Worm (Caenorhabditis elegans) whole organism, L1 larva: ENCODE data around the gene ttbk-3.
A peak's percentile ranks its signal among the peaks of the same experiment; 100 is the strongest.

Source experiments
- C04F5.9 ChIP-seq: sonication (generic microtip); optimal IDR thresholded peaks from 2 replicates; lab custom pipeline; 2016; ENCODE audit warnings: missing genetic modification characterization, missing compliant biosample characterization
- C16A3.4 ChIP-seq: fragments of 150-350 bp; optimal IDR thresholded peaks from 2 replicates; lab custom pipeline; 2014; ENCODE audit warnings: missing biosample characterization, missing genetic modification characterization
- F16B12.6 ChIP-seq: fragments of 150-350 bp; optimal IDR thresholded peaks from 2 replicates; lab custom pipeline; 2014; ENCODE audit warnings: missing biosample characterization, missing genetic modification characterization
- Y116A8C.19 ChIP-seq: sonication (generic microtip); optimal IDR thresholded peaks from 2 replicates; lab custom pipeline; 2016; ENCODE audit warnings: missing compliant biosample characterization, missing genetic modification characterization, borderline replicate concordance
- alr-1 ChIP-seq: fragments of 200-800 bp; sonication (Bioruptor generic); optimal IDR thresholded peaks from 2 replicates; lab custom pipeline; 2018; ENCODE audit warnings: borderline replicate concordance, mild to moderate bottlenecking, missing genetic modification characterization, missing compliant biosample characterization
- aly-2 ChIP-seq: fragments of 150-350 bp; optimal IDR thresholded peaks from 2 replicates; lab custom pipeline; 2014; ENCODE audit warnings: missing biosample characterization, missing genetic modification characterization
- ama-1 ChIP-seq: fragments of 150-350 bp; optimal IDR thresholded peaks from 2 replicates; lab custom pipeline; 2014
- blmp-1 ChIP-seq: fragments of 150-350 bp; optimal IDR thresholded peaks from 2 replicates; lab custom pipeline; 2014; ENCODE audit warnings: missing biosample characterization, missing genetic modification characterization
- ceh-63 ChIP-seq: fragments of 200-800 bp; sonication (Bioruptor generic); optimal IDR thresholded peaks from 2 replicates; lab custom pipeline; 2018; ENCODE audit warnings: mild to moderate bottlenecking, missing genetic modification characterization, missing compliant biosample characterization
- ceh-8 ChIP-seq: fragments of 200-800 bp; sonication (Bioruptor generic); optimal IDR thresholded peaks from 2 replicates; lab custom pipeline; 2018; ENCODE audit warnings: mild to moderate bottlenecking, missing genetic modification characterization, moderate library complexity, missing compliant biosample characterization
- ceh-82 ChIP-seq, 3 experiments: fragments of 150-350 bp in 1 of 3; sonication (generic microtip) in 2 of 3; optimal IDR thresholded peaks; 2 replicates each; lab custom pipeline; 2014 to 2017; ENCODE audit warnings: missing biosample characterization in 3 of 3, missing genetic modification characterization in 3 of 3
- ces-1 ChIP-seq: fragments of 150-350 bp; optimal IDR thresholded peaks from 2 replicates; lab custom pipeline; 2014; ENCODE audit warnings: missing biosample characterization, missing genetic modification reagents, missing genetic modification characterization
- dsc-1 ChIP-seq: sonication (generic microtip); optimal IDR thresholded peaks from 2 replicates; lab custom pipeline; 2016; ENCODE audit warnings: mild to moderate bottlenecking, missing genetic modification characterization, missing compliant biosample characterization
- efl-1 ChIP-seq, 4 experiments: fragments of 150-350 bp; optimal IDR thresholded peaks in 3 of 4; peaks in 1 of 4; 1 replicate in 1 of 4; 2 replicates in 3 of 4; lab custom pipeline; 2014; ENCODE audit warnings: missing biosample characterization in 2 of 4, missing genetic modification characterization in 2 of 4, missing genetic modification reagents in 2 of 4
- efl-3 ChIP-seq: fragments of 200-800 bp; sonication (Bioruptor generic); optimal IDR thresholded peaks from 2 replicates; lab custom pipeline; 2018; ENCODE audit warnings: mild to moderate bottlenecking, missing genetic modification characterization, missing compliant biosample characterization
- egl-13 ChIP-seq: sonication (generic microtip); optimal IDR thresholded peaks from 2 replicates; lab custom pipeline; 2016; ENCODE audit warnings: missing genotype, missing genetic modification reagents, missing genetic modification characterization, missing compliant biosample characterization
- egl-27 ChIP-seq, 2 experiments: fragments of 150-350 bp in 1 of 2; sonication (generic microtip); optimal IDR thresholded peaks; 3 replicates each; lab custom pipeline; 2017 to 2018; ENCODE audit warnings: missing biosample characterization in 2 of 2, missing genetic modification characterization in 2 of 2, missing genetic modification reagents in 2 of 2
- fkh-4 ChIP-seq: sonication (generic microtip); optimal IDR thresholded peaks from 2 replicates; lab custom pipeline; 2016; ENCODE audit warnings: missing compliant biosample characterization, missing genetic modification characterization, borderline replicate concordance
- fkh-8 ChIP-seq: sonication (generic microtip); optimal IDR thresholded peaks from 2 replicates; lab custom pipeline; 2016; ENCODE audit warnings: mild to moderate bottlenecking, missing genetic modification characterization, missing compliant biosample characterization
- grh-1 ChIP-seq: fragments of 200-800 bp; sonication (Bioruptor generic); IDR thresholded peaks from 2 replicates; pipeline ENCODE4 v1.3.6; 2022; ENCODE audit warnings: missing genetic modification reagents, missing genetic modification characterization, missing compliant biosample characterization
- hlh-17 ChIP-seq: fragments of 200-800 bp; sonication (Bioruptor generic); optimal IDR thresholded peaks from 2 replicates; lab custom pipeline; 2018; ENCODE audit warnings: missing genetic modification characterization, mild to moderate bottlenecking, missing compliant biosample characterization, moderate library complexity, borderline replicate concordance
- hlh-4 ChIP-seq: sonication (generic microtip); optimal IDR thresholded peaks from 2 replicates; lab custom pipeline; 2016; ENCODE audit warnings: mild to moderate bottlenecking, missing genetic modification characterization, missing compliant biosample characterization
- hpl-2 ChIP-seq: fragments of 150-350 bp; optimal IDR thresholded peaks from 2 replicates; lab custom pipeline; 2014; ENCODE audit warnings: missing biosample characterization, missing genetic modification reagents, missing genetic modification characterization
- irx-1 ChIP-seq: sonication (generic microtip); optimal IDR thresholded peaks from 2 replicates; lab custom pipeline; 2016; ENCODE audit warnings: missing genetic modification characterization, missing compliant biosample characterization
- lin-14 ChIP-seq: fragments of 200-800 bp; sonication (Bioruptor generic); optimal IDR thresholded peaks from 2 replicates; lab custom pipeline; 2018; ENCODE audit warnings: mild to moderate bottlenecking, missing genetic modification characterization, moderate library complexity, missing compliant biosample characterization
- lin-35 ChIP-seq, 2 experiments: fragments of 150-350 bp; optimal IDR thresholded peaks; 2 replicates each; lab custom pipeline; 2014; ENCODE audit warnings: missing biosample characterization in 2 of 2, missing genetic modification characterization in 2 of 2, missing genetic modification reagents in 2 of 2
- lin-39 ChIP-seq: fragments of 150-350 bp; optimal IDR thresholded peaks from 2 replicates; lab custom pipeline; 2014; ENCODE audit warnings: missing biosample characterization, missing genetic modification reagents, missing genetic modification characterization
- lsy-2 ChIP-seq, 2 experiments: fragments of 150-350 bp; optimal IDR thresholded peaks; 2 replicates each; lab custom pipeline; 2014; ENCODE audit warnings: missing biosample characterization in 2 of 2, missing genetic modification characterization in 2 of 2
- mab-9 ChIP-seq: fragments of 200-800 bp; sonication (Bioruptor generic); IDR thresholded peaks from 2 replicates; pipeline ENCODE4 v1.3.6; 2022; ENCODE audit warnings: missing genetic modification reagents, missing genetic modification characterization, missing compliant biosample characterization
- mdl-1 ChIP-seq, 2 experiments: fragments of 150-350 bp; optimal IDR thresholded peaks; 2 replicates each; lab custom pipeline; 2014 to 2017; ENCODE audit warnings: missing biosample characterization in 2 of 2, missing genetic modification characterization in 2 of 2, inconsistent platforms in 1 of 2
- nhr-11 ChIP-seq: fragments of 150-350 bp; optimal IDR thresholded peaks from 2 replicates; lab custom pipeline; 2014; ENCODE audit warnings: missing biosample characterization, missing genetic modification characterization
- nhr-237 ChIP-seq: fragments of 150-350 bp; optimal IDR thresholded peaks from 2 replicates; lab custom pipeline; 2014; ENCODE audit warnings: missing biosample characterization, missing genetic modification characterization
- nhr-47 ChIP-seq: sonication (generic microtip); optimal IDR thresholded peaks from 2 replicates; lab custom pipeline; 2016; ENCODE audit warnings: mild to moderate bottlenecking, missing genetic modification characterization, moderate library complexity, missing compliant biosample characterization
- nhr-71 ChIP-seq: sonication (generic microtip); optimal IDR thresholded peaks from 2 replicates; lab custom pipeline; 2016; ENCODE audit warnings: mild to moderate bottlenecking, missing genetic modification characterization, moderate library complexity, missing compliant biosample characterization
- nhr-84 ChIP-seq: sonication (generic microtip); optimal IDR thresholded peaks from 2 replicates; lab custom pipeline; 2017; ENCODE audit warnings: missing biosample characterization, missing genetic modification characterization
- nhr-85 ChIP-seq: sonication (generic microtip); peaks from one replicate; lab custom pipeline; 2016; ENCODE audit warnings: missing genetic modification characterization, inconsistent platforms, missing compliant biosample characterization
- nhr-90 ChIP-seq: sonication (generic microtip); optimal IDR thresholded peaks from 2 replicates; lab custom pipeline; 2016; ENCODE audit warnings: mild to moderate bottlenecking, missing genetic modification characterization, missing compliant biosample characterization; ENCODE audit not compliant: poor library complexity
- pqm-1 ChIP-seq: sonication (generic microtip); optimal IDR thresholded peaks from 3 replicates; lab custom pipeline; 2017; ENCODE audit warnings: missing biosample characterization, missing genetic modification characterization
- snu-23 ChIP-seq: sonication (generic microtip); optimal IDR thresholded peaks from 2 replicates; lab custom pipeline; 2016; ENCODE audit warnings: missing genetic modification characterization, missing compliant biosample characterization
- sox-4 ChIP-seq: sonication (generic microtip); optimal IDR thresholded peaks from 2 replicates; lab custom pipeline; 2016; ENCODE audit warnings: missing genetic modification characterization, missing compliant biosample characterization
- sup-37 ChIP-seq: fragments of 200-800 bp; sonication (Bioruptor generic); optimal IDR thresholded peaks from 2 replicates; lab custom pipeline; 2018; ENCODE audit warnings: mild to moderate bottlenecking, missing genetic modification characterization, missing compliant biosample characterization
- tlp-1 ChIP-seq: fragments of 150-350 bp; optimal IDR thresholded peaks from 2 replicates; lab custom pipeline; 2014; ENCODE audit warnings: missing biosample characterization, missing genetic modification characterization
- unc-130 ChIP-seq: fragments of 150-350 bp; optimal IDR thresholded peaks from 2 replicates; lab custom pipeline; 2017; ENCODE audit warnings: missing biosample characterization, missing genetic modification characterization, inconsistent platforms
- unc-62 ChIP-seq: fragments of 150-350 bp; optimal IDR thresholded peaks from 2 replicates; lab custom pipeline; 2014; ENCODE audit warnings: missing biosample characterization, missing genetic modification reagents, missing genetic modification characterization
- unc-86 ChIP-seq: sonication (generic microtip); optimal IDR thresholded peaks from 2 replicates; lab custom pipeline; 2016; ENCODE audit warnings: missing genetic modification characterization, missing compliant biosample characterization
- unc-98 ChIP-seq: fragments of 200-800 bp; sonication (Bioruptor generic); IDR thresholded peaks from 2 replicates; pipeline ENCODE4 v1.3.6; 2022; ENCODE audit warnings: missing genetic modification characterization, missing compliant biosample characterization
- vab-15 ChIP-seq: sonication (generic microtip); optimal IDR thresholded peaks from 2 replicates; lab custom pipeline; 2017; ENCODE audit warnings: missing genotype, mild to moderate bottlenecking, missing genetic modification characterization, missing compliant biosample characterization
- zag-1 ChIP-seq: fragments of 150-350 bp; optimal IDR thresholded peaks from 2 replicates; lab custom pipeline; 2014; ENCODE audit warnings: missing biosample characterization, missing genetic modification characterization
- ztf-11 ChIP-seq, 2 experiments: sonication (generic microtip); optimal IDR thresholded peaks; 2 replicates each; lab custom pipeline; 2016 to 2017; ENCODE audit warnings: missing genetic modification characterization in 2 of 2, missing biosample characterization in 1 of 2, missing compliant biosample characterization in 1 of 2

The ttbk-3 gene

ce11 chrIV:9884257-9884656 is 5.5 kb downstream of the ttbk-3 start, which contains the start of the genes prp-18 and mccc-1 (continued):
- TF ChIP-seq C16A3.4 (peak; percentile 62), nhr-90 (tag; lab: Kevin White, UChicago) (no peak), mab-9 (no peak), nhr-11 (tag; lab: Kevin White, UChicago) (no peak), F16B12.6 (tag; lab: Kevin White, UChicago) (no peak), unc-86 (tag; lab: Kevin White, UChicago) (peak; percentile 4), efl-3 (no peak), zag-1 (tag; lab: Kevin White, UChicago) (no peak), nhr-71 (no peak), nhr-84 (tag; lab: Kevin White, UChicago) (no peak), lin-14 (GFP tag; lab: Kevin White, UChicago) (peak; percentile 74), unc-98 (GFP tag; lab: Robert Waterston, UW) (no peak), nhr-47 (tag; lab: Kevin White, UChicago) (no peak), Y116A8C.19 (no peak), nhr-237 (tag; lab: Kevin White, UChicago) (no peak), fkh-8 (tag; lab: Kevin White, UChicago) (no peak), dsc-1 (tag; lab: Kevin White, UChicago) (peak; percentile 48), hlh-4 (tag; lab: Kevin White, UChicago) (no peak), egl-27 (tag; optimal IDR thresholded peaks at IDR 0.05; lab: Kevin White, UChicago) (no peak), mdl-1 (tag; optimal IDR thresholded peaks at IDR 0.05; lab: Kevin White, UChicago) (peak in 1 of 2 experiments; percentile 16), ceh-63 (no peak), fkh-4 (tag; lab: Kevin White, UChicago) (no peak), vab-15 (tag; lab: Kevin White, UChicago) (no peak), blmp-1 (tag; lab: Kevin White, UChicago) (peak; percentile 30), egl-13 (tag; lab: Kevin White, UChicago) (no peak), tlp-1 (no peak), alr-1 (tag; lab: Kevin White, UChicago) (no peak), nhr-85 (tag; lab: Kevin White, UChicago) (peak; percentile 33), lsy-2 (tag; optimal IDR thresholded peaks at IDR 0.05; lab: Kevin White, UChicago) (peak in 1 of 2 experiments; percentile 57), ama-1 (lab: Kevin White, UChicago) (no peak), unc-62 (GFP tag; lab: Kevin White, UChicago) (no peak), lin-35 (GFP tag; optimal IDR thresholded peaks at IDR 0.05; lab: Kevin White, UChicago) (peak; percentile 72 to 76), sox-4 (tag; lab: Kevin White, UChicago) (no peak), lin-39 (tag; lab: Kevin White, UChicago) (no peak), ceh-8 (no peak), snu-23 (GFP tag; lab: Kevin White, UChicago) (peak; percentile 61), hpl-2 (GFP tag; lab: Kevin White, UChicago) (no peak), C04F5.9 (tag; lab: Kevin White, UChicago) (no peak), ztf-11 (tag; optimal IDR thresholded peaks at IDR 0.05; lab: Kevin White, UChicago) (no peak), efl-1 (optimal IDR thresholded peaks at IDR 0.05; lab: Kevin White, UChicago) (peak; percentile 67 to 70), efl-1 (GFP tag; optimal IDR thresholded peaks at IDR 0.05 in 1 of 2; lab: Kevin White, UChicago) (peak; percentile 64 to 91), unc-130 (peak; percentile 9)

- no peak for TF ChIP-seq hlh-17 (GFP tag; lab: Kevin White, UChicago)
- no peak for TF ChIP-seq vab-15 (tag; lab: Kevin White, UChicago)
- no peak for TF ChIP-seq ztf-11 (tag; optimal IDR thresholded peaks at IDR 0.05; lab: Kevin White, UChicago)
- TF ChIP-seq dsc-1 (tag; lab: Kevin White, UChicago) = peak; percentile 27
- TF ChIP-seq C04F5.9 (tag; lab: Kevin White, UChicago) = no peak
- TF ChIP-seq grh-1 (GFP tag; lab: Robert Waterston, UW) = no peak
- TF ChIP-seq egl-13 (tag; lab: Kevin White, UChicago) = no peak
- no peak for TF ChIP-seq pqm-1
- no peak for TF ChIP-seq sox-4 (tag; lab: Kevin White, UChicago)
- no peak for TF ChIP-seq irx-1
- no peak for TF ChIP-seq ceh-8
- no peak for TF ChIP-seq hlh-4 (tag; lab: Kevin White, UChicago)
- no peak for TF ChIP-seq aly-2 (tag; lab: Kevin White, UChicago)
- TF ChIP-seq fkh-8 (tag; lab: Kevin White, UChicago) = peak; percentile 71
- TF ChIP-seq ceh-63 = no peak
- TF ChIP-seq F16B12.6 (tag; lab: Kevin White, UChicago) = no peak
- TF ChIP-seq hpl-2 (GFP tag; lab: Kevin White, UChicago) = no peak
- no peak for TF ChIP-seq nhr-84 (tag; lab: Kevin White, UChicago)
- no peak for TF ChIP-seq ama-1 (lab: Kevin White, UChicago)
- TF ChIP-seq nhr-47 (tag; lab: Kevin White, UChicago) = peak; percentile 0
- no peak for TF ChIP-seq nhr-90 (tag; lab: Kevin White, UChicago)
- TF ChIP-seq ceh-82 (tag; optimal IDR thresholded peaks at IDR 0.05; lab: Kevin White, UChicago) = no peak
- no peak for TF ChIP-seq snu-23 (GFP tag; lab: Kevin White, UChicago)
- TF ChIP-seq efl-3 = no peak
- no peak for TF ChIP-seq ces-1 (GFP tag; lab: Kevin White, UChicago)
- TF ChIP-seq sup-37 (GFP tag; lab: Kevin White, UChicago) = no peak
These were observed 10.8 kb downstream of the ttbk-3 start, which contains the start of gene nhr-4 for ce11 chrIV:9878893-9879379. nhr-4 (plus strand) TSS chrIV:9879329.
